Worm (Caenorhabditis elegans) whole organism, dauer: Measurements from ENCODE around the gene Y81B9A.3.
"Not testable (repeated sequence)": the region's sequence is repeated elsewhere in the genome, so short reads cannot be mapped to it uniquely, and the experiment has no call there.

Experiments
- unc-62 ChIP-seq: sonication (generic microtip); optimal IDR thresholded peaks from 2 replicates; lab custom pipeline; 2017; ENCODE audit warnings: missing biosample characterization, missing genetic modification reagents, missing genetic modification characterization

Gene Y81B9A.3

ce11 chrX:9180823-9181222, 1.4 kb upstream of the Y81B9A.3 start, which contains the start of gene Y81B9A.4:
Y81B9A.4 (minus strand) TSS chrX:9180923.
- no peak for TF ChIP-seq unc-62 (GFP tag; lab: Kevin White, UChicago)

ce11 chrX:9183836-9184235, 1.6 kb downstream of the Y81B9A.3 start, which contains the start of gene Y81B9A.2:
Y81B9A.2 (plus strand) TSS chrX:9184136.
- TF ChIP-seq unc-62 (GFP tag; lab: Kevin White, UChicago): no peak

- no peak for TF ChIP-seq unc-62 (GFP tag; lab: Kevin White, UChicago)
Measured at ce11 chrX:9191795-9192494, 9.7 kb downstream of the Y81B9A.3 start, which contains the start of gene Y81B9A.1. Y81B9A.1 (plus strand) TSS chrX:9192444.

ce11 chrX:9194081-9194480, 11.8 kb downstream of the Y81B9A.3 start:
- TF ChIP-seq unc-62 (GFP tag; lab: Kevin White, UChicago): no peak

ce11 chrX:9195375-9196098, 13.3 kb downstream of the Y81B9A.3 start:
- TF ChIP-seq unc-62 (GFP tag; lab: Kevin White, UChicago): no peak

- not testable (repeated sequence) for TF ChIP-seq unc-62 (GFP tag; lab: Kevin White, UChicago)
Measured at ce11 chrX:9203468-9203867, 21.2 kb downstream of the Y81B9A.3 start, which contains the start of gene crb-3. crb-3 (plus strand) TSS chrX:9203768.

ce11 chrX:9204986-9205385, 22.7 kb downstream of the Y81B9A.3 start:
- TF ChIP-seq unc-62 (GFP tag; lab: Kevin White, UChicago): no peak

ce11 chrX:9206731-9207130, 24.5 kb downstream of the Y81B9A.3 start:
- no peak for TF ChIP-seq unc-62 (GFP tag; lab: Kevin White, UChicago)

- no peak for TF ChIP-seq unc-62 (GFP tag; lab: Kevin White, UChicago)
Measured at ce11 chrX:9208492-9208891, 26.3 kb downstream of the Y81B9A.3 start.

ce11 chrX:9208933-9209332, 26.7 kb downstream of the Y81B9A.3 start:
- no peak for TF ChIP-seq unc-62 (GFP tag; lab: Kevin White, UChicago)

ce11 chrX:9210086-9210485, 27.8 kb downstream of the Y81B9A.3 start:
- no peak for TF ChIP-seq unc-62 (GFP tag; lab: Kevin White, UChicago)

ce11 chrX:9212675-9213074, 30.4 kb downstream of the Y81B9A.3 start:
- TF ChIP-seq unc-62 (GFP tag; lab: Kevin White, UChicago): no peak

ce11 chrX:9213873-9214341, 31.7 kb downstream of the Y81B9A.3 start, which contains the start of gene C35B8.3:
C35B8.3 (plus strand) TSS chrX:9213923.
- TF ChIP-seq unc-62 (GFP tag; lab: Kevin White, UChicago): no peak

- no peak for TF ChIP-seq unc-62 (GFP tag; lab: Kevin White, UChicago)
Measured at ce11 chrX:9225273-9225672, 43.0 kb downstream of the Y81B9A.3 start.

ce11 chrX:9226904-9227303, 44.7 kb downstream of the Y81B9A.3 start:
- no peak for TF ChIP-seq unc-62 (GFP tag; lab: Kevin White, UChicago)

- no peak for TF ChIP-seq unc-62 (GFP tag; lab: Kevin White, UChicago)
Measured at ce11 chrX:9228441-9228840, 46.2 kb downstream of the Y81B9A.3 start.
